Worm (Caenorhabditis elegans): ENCODE results near the gene T13C5.9.

T13C5.9 gene

ce11 chrX:6177944-6178566 lies 12.0 kb upstream of the T13C5.9 start, which contains the start of the genes T25B2.4 and T13C5.3:
Gene T25B2.4, plus strand, starts transcription at chrX:6178244.
Gene T13C5.3, plus strand, starts transcription at chrX:6178516.
- TF ChIP-seq nhr-80 (tag; optimal IDR thresholded peaks at IDR 0.05) (no peak), hlh-26 (GFP tag; conservative IDR thresholded peaks at IDR 0.05) (no peak), tbp1 (GFP tag; optimal IDR thresholded peaks at IDR 0.05) (no peak), B0019.2 (GFP tag; conservative IDR thresholded peaks at IDR 0.05) (no peak), rcor-1 (GFP tag; IDR thresholded peaks at IDR 0.05) (no peak), lsl-1 (GFP tag; optimal IDR thresholded peaks at IDR 0.05) (no peak)

ce11 chrX:6178989-6179388 lies 11.1 kb upstream of the T13C5.9 start:
- TF ChIP-seq egl-44 (GFP tag; IDR thresholded peaks at IDR 0.05) (no peak), unc-130 (GFP tag; optimal IDR thresholded peaks at IDR 0.05) (no peak), attf-3 (GFP tag; conservative IDR thresholded peaks at IDR 0.05) (no peak), snpc-1.3 (tag; optimal IDR thresholded peaks at IDR 0.05; ENCODE audit: insufficient read depth) (no peak), cebp-1 (GFP tag; IDR thresholded peaks at IDR 0.05) (no peak), cebp-1 (tag; optimal IDR thresholded peaks at IDR 0.05) (no peak), cebp-2 (GFP tag; IDR thresholded peaks at IDR 0.05) (no peak), lin-35 (GFP tag; optimal IDR thresholded peaks at IDR 0.05) (no peak), bed-1 (GFP tag; IDR thresholded peaks at IDR 0.05) (no peak), fkh-3 (tag; optimal IDR thresholded peaks at IDR 0.05) (no peak), F57C9.4 (tag; optimal IDR thresholded peaks at IDR 0.05) (no peak), ceh-40 (GFP tag; IDR thresholded peaks at IDR 0.05) (no peak)

- no peak for TF ChIP-seq lin-54 (GFP tag; optimal IDR thresholded peaks at IDR 0.05)
- TF ChIP-seq B0336.3 (GFP tag; IDR thresholded peaks at IDR 0.05): no peak
- no peak for TF ChIP-seq egl-44 (GFP tag; IDR thresholded peaks at IDR 0.05)
- no peak for TF ChIP-seq ztf-6 (GFP tag; IDR thresholded peaks at IDR 0.05)
- no peak for TF ChIP-seq F33H1.4 (GFP tag; IDR thresholded peaks at IDR 0.05)
- no peak for TF ChIP-seq bed-1 (GFP tag; IDR thresholded peaks at IDR 0.05)
- TF ChIP-seq cebp-1 (GFP tag; IDR thresholded peaks at IDR 0.05): no peak
- TF ChIP-seq cebp-1 (tag; optimal IDR thresholded peaks at IDR 0.05): no peak
- no peak for TF ChIP-seq rec-8 (tag; optimal IDR thresholded peaks at IDR 0.05)
- no peak for TF ChIP-seq Y79H2A.3 (GFP tag; conservative IDR thresholded peaks at IDR 0.05)
- no peak for TF ChIP-seq F23B12.7 (tag; optimal IDR thresholded peaks at IDR 0.05; ENCODE audit: insufficient read depth)
- no peak for TF ChIP-seq F55B11.4 (tag; optimal IDR thresholded peaks at IDR 0.05; ENCODE audit: borderline replicate concordance, insufficient read depth)
- TF ChIP-seq nfya-2 (GFP tag; IDR thresholded peaks at IDR 0.05): no peak
- no peak for TF ChIP-seq mcd-1 (GFP tag; IDR thresholded peaks at IDR 0.05)
- no peak for TF ChIP-seq gei-17 (GFP tag; optimal IDR thresholded peaks at IDR 0.05)
- TF ChIP-seq xnd-1 (tag; optimal IDR thresholded peaks at IDR 0.05): no peak
- no peak for TF ChIP-seq nhr-27 (tag; optimal IDR thresholded peaks at IDR 0.05)
Measured at ce11 chrX:6180293-6180692, 9.8 kb upstream of the T13C5.9 start, which contains the start of gene T13C5.7. Gene T13C5.7, plus strand, starts transcription at chrX:6180593.

ce11 chrX:6184709-6185108 lies 5.3 kb upstream of the T13C5.9 start, which contains the start of gene T13C5.2:
Gene T13C5.2, plus strand, starts transcription at chrX:6185009.
- TF ChIP-seq zfh-2 (GFP tag; conservative IDR thresholded peaks at IDR 0.05): no peak
- no peak for TF ChIP-seq nhr-120 (GFP tag; IDR thresholded peaks at IDR 0.05)
- no peak for TF ChIP-seq fkh-3 (tag; optimal IDR thresholded peaks at IDR 0.05)
- TF ChIP-seq zim-3 (tag; optimal IDR thresholded peaks at IDR 0.05): no peak
- no peak for TF ChIP-seq madf-3 (GFP tag; IDR thresholded peaks at IDR 0.05)
